Worm (Caenorhabditis elegans) whole organism, L1 larva: ENCODE data around the gene wht-3.

Experiments used
- F16B12.6 ChIP-seq: fragments of 150-350 bp; optimal IDR thresholded peaks from 2 replicates; lab custom pipeline; 2014; ENCODE audit warnings: missing biosample characterization, missing genetic modification characterization
- blmp-1 ChIP-seq: fragments of 150-350 bp; optimal IDR thresholded peaks from 2 replicates; lab custom pipeline; 2014; ENCODE audit warnings: missing biosample characterization, missing genetic modification characterization
- ceh-63 ChIP-seq: fragments of 200-800 bp; sonication (Bioruptor generic); optimal IDR thresholded peaks from 2 replicates; lab custom pipeline; 2018; ENCODE audit warnings: mild to moderate bottlenecking, missing genetic modification characterization, missing compliant biosample characterization
- ceh-90 ChIP-seq: sonication (generic microtip); optimal IDR thresholded peaks from 2 replicates; lab custom pipeline; 2016; ENCODE audit warnings: missing genetic modification characterization, missing compliant biosample characterization
- ces-1 ChIP-seq: fragments of 150-350 bp; optimal IDR thresholded peaks from 2 replicates; lab custom pipeline; 2014; ENCODE audit warnings: missing biosample characterization, missing genetic modification reagents, missing genetic modification characterization
- dsc-1 ChIP-seq: sonication (generic microtip); optimal IDR thresholded peaks from 2 replicates; lab custom pipeline; 2016; ENCODE audit warnings: mild to moderate bottlenecking, missing genetic modification characterization, missing compliant biosample characterization
- efl-1 ChIP-seq, 4 experiments: fragments of 150-350 bp; optimal IDR thresholded peaks in 3 of 4; peaks in 1 of 4; 1 replicate in 1 of 4; 2 replicates in 3 of 4; lab custom pipeline; 2014; ENCODE audit warnings: missing biosample characterization in 2 of 4, missing genetic modification characterization in 2 of 4, missing genetic modification reagents in 2 of 4
- efl-3 ChIP-seq: fragments of 200-800 bp; sonication (Bioruptor generic); optimal IDR thresholded peaks from 2 replicates; lab custom pipeline; 2018; ENCODE audit warnings: mild to moderate bottlenecking, missing genetic modification characterization, missing compliant biosample characterization
- elt-2 ChIP-seq: sonication (generic microtip); optimal IDR thresholded peaks from 2 replicates; lab custom pipeline; 2016; ENCODE audit warnings: missing genetic modification characterization, mild to moderate bottlenecking, inconsistent platforms, missing compliant biosample characterization, missing genetic modification reagents
- fkh-10 ChIP-seq: sonication (generic microtip); optimal IDR thresholded peaks from 2 replicates; lab custom pipeline; 2017; ENCODE audit warnings: missing biosample characterization, missing genetic modification reagents, missing genetic modification characterization
- fkh-8 ChIP-seq: sonication (generic microtip); optimal IDR thresholded peaks from 2 replicates; lab custom pipeline; 2016; ENCODE audit warnings: mild to moderate bottlenecking, missing genetic modification characterization, missing compliant biosample characterization
- hlh-4 ChIP-seq: sonication (generic microtip); optimal IDR thresholded peaks from 2 replicates; lab custom pipeline; 2016; ENCODE audit warnings: mild to moderate bottlenecking, missing genetic modification characterization, missing compliant biosample characterization
- irx-1 ChIP-seq: sonication (generic microtip); optimal IDR thresholded peaks from 2 replicates; lab custom pipeline; 2016; ENCODE audit warnings: missing genetic modification characterization, missing compliant biosample characterization
- isw-1 ChIP-seq: fragments of 200-800 bp; sonication (Bioruptor generic); IDR thresholded peaks from 2 replicates; pipeline ENCODE4 v1.3.6; 2022; ENCODE audit warnings: missing genetic modification characterization, missing compliant biosample characterization
- lin-13 ChIP-seq: fragments of 150-350 bp; optimal IDR thresholded peaks from 2 replicates; lab custom pipeline; 2014; ENCODE audit warnings: missing biosample characterization, missing genetic modification reagents, missing genetic modification characterization
- lin-14 ChIP-seq: fragments of 200-800 bp; sonication (Bioruptor generic); optimal IDR thresholded peaks from 2 replicates; lab custom pipeline; 2018; ENCODE audit warnings: mild to moderate bottlenecking, missing genetic modification characterization, moderate library complexity, missing compliant biosample characterization
- lir-3 ChIP-seq: sonication (generic microtip); optimal IDR thresholded peaks from 2 replicates; lab custom pipeline; 2016; ENCODE audit warnings: mild to moderate bottlenecking, missing genetic modification characterization, moderate library complexity, missing compliant biosample characterization; ENCODE audit not compliant: poor library complexity
- nhr-11 ChIP-seq: fragments of 150-350 bp; optimal IDR thresholded peaks from 2 replicates; lab custom pipeline; 2014; ENCODE audit warnings: missing biosample characterization, missing genetic modification characterization
- nhr-20 ChIP-seq: sonication (generic microtip); optimal IDR thresholded peaks from 2 replicates; lab custom pipeline; 2016; ENCODE audit warnings: mild to moderate bottlenecking, missing genetic modification characterization, missing compliant biosample characterization
- nhr-237 ChIP-seq: fragments of 150-350 bp; optimal IDR thresholded peaks from 2 replicates; lab custom pipeline; 2014; ENCODE audit warnings: missing biosample characterization, missing genetic modification characterization
- nhr-77 ChIP-seq: fragments of 150-350 bp; optimal IDR thresholded peaks from 2 replicates; lab custom pipeline; 2014; ENCODE audit warnings: missing biosample characterization, missing genetic modification characterization
- nhr-85 ChIP-seq: sonication (generic microtip); peaks from one replicate; lab custom pipeline; 2016; ENCODE audit warnings: missing genetic modification characterization, inconsistent platforms, missing compliant biosample characterization
- nhr-90 ChIP-seq: sonication (generic microtip); optimal IDR thresholded peaks from 2 replicates; lab custom pipeline; 2016; ENCODE audit warnings: mild to moderate bottlenecking, missing genetic modification characterization, missing compliant biosample characterization; ENCODE audit not compliant: poor library complexity
- pax-3 ChIP-seq: fragments of 200-800 bp; sonication (Bioruptor generic); optimal IDR thresholded peaks from 2 replicates; lab custom pipeline; 2018; ENCODE audit warnings: mild to moderate bottlenecking, missing genetic modification characterization, moderate library complexity, missing compliant biosample characterization
- sox-4 ChIP-seq: sonication (generic microtip); optimal IDR thresholded peaks from 2 replicates; lab custom pipeline; 2016; ENCODE audit warnings: missing genetic modification characterization, missing compliant biosample characterization
- sup-37 ChIP-seq: fragments of 200-800 bp; sonication (Bioruptor generic); optimal IDR thresholded peaks from 2 replicates; lab custom pipeline; 2018; ENCODE audit warnings: mild to moderate bottlenecking, missing genetic modification characterization, missing compliant biosample characterization
- swsn-7 ChIP-seq: sonication (generic microtip); optimal IDR thresholded peaks from 2 replicates; lab custom pipeline; 2016; ENCODE audit warnings: missing genetic modification characterization, missing compliant biosample characterization
- xbp-1 ChIP-seq: sonication (generic microtip); optimal IDR thresholded peaks from 2 replicates; lab custom pipeline; 2016; ENCODE audit warnings: missing genetic modification characterization, missing compliant biosample characterization

Gene wht-3

DNA sequence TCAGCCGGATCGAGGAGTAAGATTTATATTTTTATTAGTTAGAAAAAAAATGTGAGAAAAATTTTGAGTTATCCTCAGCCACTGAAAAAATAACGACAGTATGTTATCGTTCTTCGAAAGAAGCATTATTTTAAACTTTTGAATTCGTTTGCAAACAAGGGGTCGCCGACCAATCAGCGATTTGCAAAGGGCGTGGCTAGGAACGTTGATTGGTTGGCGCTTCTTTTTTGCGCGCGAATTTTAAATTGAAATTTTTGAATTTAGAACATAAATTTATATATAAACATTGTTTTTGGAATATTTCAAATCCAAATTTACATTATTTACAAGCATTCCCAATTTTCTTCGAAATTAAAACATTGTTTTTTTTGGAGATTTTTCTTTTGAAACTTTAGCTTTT, 8.2 kb downstream of the wht-3 start:
- TF ChIP-seq nhr-90 (no peak), fkh-8 (no peak), efl-1 (optimal IDR thresholded peaks at IDR 0.05; lab: Kevin White, UChicago) (no peak), efl-1 (GFP tag; optimal IDR thresholded peaks at IDR 0.05 in 1 of 2; lab: Kevin White, UChicago) (peak in 1 of 2 experiments; percentile 15), sup-37 (GFP tag; lab: Kevin White, UChicago) (no peak), ceh-90 (no peak)

- TF ChIP-seq nhr-77 (tag; lab: Kevin White, UChicago) (no peak), irx-1 (tag; lab: Kevin White, UChicago) (no peak), pax-3 (tag; lab: Kevin White, UChicago) (no peak), elt-2 (tag; lab: Kevin White, UChicago) (no peak), swsn-7 (tag; lab: Kevin White, UChicago) (no peak), lir-3 (tag; lab: Kevin White, UChicago) (no peak), xbp-1 (tag; lab: Kevin White, UChicago) (no peak)
Observed at ce11 chrIII:4137180-4137579, 14.2 kb downstream of the wht-3 start.

DNA sequence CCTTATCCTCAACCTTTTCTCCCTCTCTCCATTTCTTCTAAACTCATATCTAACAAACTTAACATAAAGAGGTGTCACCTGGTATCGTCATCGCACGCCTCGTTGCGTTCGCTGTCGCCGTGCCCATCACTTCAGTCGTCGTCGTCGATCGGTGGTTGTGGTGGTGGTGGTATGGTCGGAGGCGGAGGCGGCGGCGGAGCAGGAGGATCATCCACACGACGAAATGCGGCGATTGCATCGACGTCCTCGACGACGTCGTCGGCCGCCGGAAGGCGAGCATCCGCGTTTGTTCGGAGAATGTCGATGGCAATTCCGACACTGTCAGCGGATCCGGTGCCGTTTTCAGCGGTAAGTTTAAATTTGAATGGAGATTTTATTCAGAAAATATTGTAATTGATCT, 17.3 kb downstream of the wht-3 start:
- TF ChIP-seq fkh-10 (no peak), efl-3 (GFP tag; lab: Kevin White, UChicago) (no peak), nhr-77 (tag; lab: Kevin White, UChicago) (no peak), sox-4 (no peak), blmp-1 (tag; lab: Kevin White, UChicago) (no peak), dsc-1 (tag; lab: Kevin White, UChicago) (no peak), elt-2 (tag; lab: Kevin White, UChicago) (no peak), isw-1 (no peak), hlh-4 (tag; lab: Kevin White, UChicago) (no peak), F16B12.6 (tag; lab: Kevin White, UChicago) (no peak), nhr-237 (tag; lab: Kevin White, UChicago) (no peak), nhr-11 (tag; lab: Kevin White, UChicago) (no peak), ceh-63 (GFP tag; lab: Kevin White, UChicago) (no peak)

DNA sequence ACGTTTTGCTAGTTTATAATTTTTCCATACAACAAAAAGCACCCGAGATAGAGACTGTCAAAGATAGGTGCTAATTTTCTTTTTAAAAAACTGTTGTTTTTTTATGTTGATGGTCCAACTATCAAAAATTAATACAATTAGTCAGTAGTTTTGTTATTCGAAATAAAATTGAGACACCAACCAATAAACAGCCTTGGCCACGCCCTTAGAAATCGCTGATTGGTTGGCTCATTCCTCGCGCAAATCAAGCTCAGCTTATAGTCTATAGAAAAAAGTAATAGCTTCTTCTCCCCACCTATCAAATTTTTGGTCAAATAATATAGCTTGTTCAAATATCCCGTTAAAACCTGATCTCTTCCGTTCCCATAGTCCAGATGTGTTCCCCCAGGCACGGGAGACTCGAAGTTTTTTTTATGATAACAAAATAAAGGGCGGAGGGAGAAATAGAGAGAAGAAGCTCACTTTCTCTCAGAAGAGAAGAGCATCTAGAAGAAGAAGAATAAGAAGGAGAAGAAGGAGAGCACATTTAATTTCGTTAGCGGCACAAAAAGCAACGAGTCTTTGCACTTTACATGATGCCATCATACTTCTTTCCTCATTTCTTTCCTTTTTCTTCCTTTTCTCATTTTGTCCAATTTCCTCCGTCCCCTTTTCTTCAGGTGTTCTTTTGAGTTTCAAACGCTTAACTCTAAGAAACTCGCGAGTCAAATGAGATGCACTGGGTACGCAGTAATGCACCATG, 19.4 kb downstream of the wht-3 start:
- TF ChIP-seq lin-14 (GFP tag; lab: Kevin White, UChicago), result peak; percentile 60
- peak; percentile 56 for TF ChIP-seq ces-1 (GFP tag; lab: Kevin White, UChicago)
- no peak for TF ChIP-seq swsn-7 (tag; lab: Kevin White, UChicago)
- TF ChIP-seq nhr-20 (tag; lab: Kevin White, UChicago), result no peak
- TF ChIP-seq fkh-10, result peak; percentile 72

ce11 chrIII:4123900-4124299, 27.5 kb downstream of the wht-3 start:
- TF ChIP-seq lin-13 (GFP tag; lab: Kevin White, UChicago) (no peak), efl-1 (optimal IDR thresholded peaks at IDR 0.05; lab: Kevin White, UChicago) (no peak), efl-1 (GFP tag; optimal IDR thresholded peaks at IDR 0.05 in 1 of 2; lab: Kevin White, UChicago) (peak in 1 of 2 experiments; percentile 31), lin-14 (GFP tag; lab: Kevin White, UChicago) (peak; percentile 4), nhr-85 (tag; lab: Kevin White, UChicago) (peak; percentile 40)

ce11 chrIII:4123277-4123676, 28.1 kb downstream of the wht-3 start:
- TF ChIP-seq hlh-4 (tag; lab: Kevin White, UChicago) (no peak), fkh-10 (peak; percentile 48), lin-14 (GFP tag; lab: Kevin White, UChicago) (peak; percentile 12), F16B12.6 (tag; lab: Kevin White, UChicago) (no peak)
